Worm (Caenorhabditis elegans): ENCODE results near the gene C16D9.3.
A peak's percentile ranks its signal among the peaks of the same experiment; 100 is the strongest.

The C16D9.3 gene

DNA sequence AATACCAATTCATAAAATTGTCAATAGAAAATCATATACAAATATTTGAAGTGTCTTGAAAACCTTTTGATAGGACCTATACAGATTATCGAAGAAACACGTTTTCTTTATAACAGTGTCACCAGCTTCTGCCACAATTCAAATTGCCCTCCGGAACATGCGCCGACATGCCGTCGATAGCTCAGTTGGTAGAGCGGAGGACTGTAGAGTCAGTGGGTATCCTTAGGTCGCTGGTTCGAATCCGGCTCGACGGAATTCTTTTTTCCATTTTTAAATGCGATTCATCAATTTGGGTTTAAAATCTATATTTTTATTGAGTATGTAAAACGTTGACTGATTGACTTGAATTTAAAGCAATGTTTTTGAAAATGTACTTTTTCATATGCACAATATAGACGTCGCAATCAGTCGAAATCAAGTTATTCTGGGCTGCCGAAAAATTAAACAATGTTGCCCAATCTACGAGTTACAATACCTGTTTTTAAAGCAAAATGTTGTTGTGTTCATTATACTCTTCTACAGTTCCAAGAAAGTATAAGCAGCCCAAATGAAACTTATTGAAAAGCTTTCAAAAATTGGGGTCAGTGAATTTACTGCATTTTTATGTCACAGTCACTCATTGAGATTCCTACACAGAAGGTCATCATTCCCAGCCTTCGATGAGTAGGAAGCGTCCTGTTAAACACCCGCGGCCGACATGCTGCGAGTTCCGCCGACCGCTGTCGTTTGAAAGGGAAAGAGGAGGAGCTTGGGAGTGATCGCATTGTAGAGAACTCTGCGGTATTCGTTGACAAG is 7.7 kb upstream of the C16D9.3 start (continued):
- TF ChIP-seq hif-1 (tag; optimal IDR thresholded peaks at IDR 0.05) = no peak
- TF ChIP-seq zip-2 (tag; optimal IDR thresholded peaks at IDR 0.05) = peak; percentile 25
- no peak for TF ChIP-seq nhr-28 (tag; optimal IDR thresholded peaks at IDR 0.05)
- no peak for TF ChIP-seq zfp-2 (tag; optimal IDR thresholded peaks at IDR 0.05)
- no peak for TF ChIP-seq attf-4 (tag; optimal IDR thresholded peaks at IDR 0.05)
- no peak for TF ChIP-seq zag-1 (tag; optimal IDR thresholded peaks at IDR 0.05)
- TF ChIP-seq mdt-29 (GFP tag; IDR thresholded peaks at IDR 0.05) = peak; percentile 9; the same call in 1 of the 2 replicates
- TF ChIP-seq ztf-11 (tag; optimal IDR thresholded peaks at IDR 0.05) = no peak
- TF ChIP-seq rbr-2 (tag; optimal IDR thresholded peaks at IDR 0.05) = peak; percentile 56
- TF ChIP-seq mxl-2 (GFP tag; conservative IDR thresholded peaks at IDR 0.05) = no peak
- no peak for TF ChIP-seq sdz-12 (GFP tag; optimal IDR thresholded peaks at IDR 0.05)
- TF ChIP-seq lin-13 (GFP tag; optimal IDR thresholded peaks at IDR 0.05) = peak; percentile 72
- TF ChIP-seq nhr-41 (GFP tag; IDR thresholded peaks at IDR 0.05) = peak; percentile 46; the same call in 1 of the 2 replicates
- no peak for TF ChIP-seq set-16 (GFP tag; IDR thresholded peaks at IDR 0.05)
- peak; percentile 87 for TF ChIP-seq snpc-1.2 (GFP tag; IDR thresholded peaks at IDR 0.05)
- TF ChIP-seq dmd-6 (GFP tag; IDR thresholded peaks at IDR 0.05) = peak; percentile 41
- no peak for TF ChIP-seq daf-12 (tag; optimal IDR thresholded peaks at IDR 0.05)
- peak; percentile 54 for TF ChIP-seq nhr-111 (GFP tag; optimal IDR thresholded peaks at IDR 0.05)
- peak; percentile 48 for TF ChIP-seq hlh-30 (tag; optimal IDR thresholded peaks at IDR 0.05; ENCODE audit: insufficient read depth)
- peak; percentile 16 for TF ChIP-seq R02D3.7 (tag; optimal IDR thresholded peaks at IDR 0.05)
- TF ChIP-seq duxl-1 (tag; optimal IDR thresholded peaks at IDR 0.05; ENCODE audit: poor library complexity) = peak; percentile 80
- no peak for TF ChIP-seq lin-29 (GFP tag; IDR thresholded peaks at IDR 0.05)
- no peak for TF ChIP-seq cey-2 (tag; optimal IDR thresholded peaks at IDR 0.05; ENCODE audit: borderline replicate concordance, insufficient read depth)
- TF ChIP-seq F26F4.8 (GFP tag; conservative IDR thresholded peaks at IDR 0.05) = 0 out of 2 replicates have a peak, but pooled peaks have one; percentile 33
- peak; percentile 80 for TF ChIP-seq dve-1 (tag; optimal IDR thresholded peaks at IDR 0.05; ENCODE audit: insufficient read depth)
- no peak for TF ChIP-seq nhr-76 (tag; optimal IDR thresholded peaks at IDR 0.05)
- TF ChIP-seq F44E2.7 (GFP tag; IDR thresholded peaks at IDR 0.05) = no peak
- no peak for TF ChIP-seq skn-1 (tag; optimal IDR thresholded peaks at IDR 0.05)
- TF ChIP-seq dmd-9 (GFP tag; IDR thresholded peaks at IDR 0.05) = no peak
- no peak for TF ChIP-seq nhr-77 (tag; optimal IDR thresholded peaks at IDR 0.05)
- TF ChIP-seq pqm-1 (tag; optimal IDR thresholded peaks at IDR 0.05) = peak; percentile 31
- no peak for TF ChIP-seq lin-39 (tag; optimal IDR thresholded peaks at IDR 0.05)
- no peak for TF ChIP-seq mdl-1 (tag; optimal IDR thresholded peaks at IDR 0.05)
- TF ChIP-seq madf-9 (GFP tag; conservative IDR thresholded peaks at IDR 0.05) = no peak
- TF ChIP-seq dmd-8 (GFP tag; IDR thresholded peaks at IDR 0.05) = peak; percentile 56; the same call in 1 of the 2 replicates
- TF ChIP-seq spr-1 (tag; optimal IDR thresholded peaks at IDR 0.05) = no peak
- no peak; the same call in none of the 2 replicates for TF ChIP-seq egl-43 (GFP tag; IDR thresholded peaks at IDR 0.05)
- no peak for TF ChIP-seq unc-62 (GFP tag; optimal IDR thresholded peaks at IDR 0.05 in 1 of 2)
- TF ChIP-seq unc-62 (tag; optimal IDR thresholded peaks at IDR 0.05) = no peak
- no peak for TF ChIP-seq Y75B8A.6 (GFP tag; IDR thresholded peaks at IDR 0.05)
- peak; percentile 31 for TF ChIP-seq jun-1 (tag; optimal IDR thresholded peaks at IDR 0.05)
- TF ChIP-seq madf-5 (GFP tag; IDR thresholded peaks at IDR 0.05) = no peak
- no peak for TF ChIP-seq ztf-7 (tag; optimal IDR thresholded peaks at IDR 0.05)
- peak; percentile 83 for TF ChIP-seq Y48G9A.11 (GFP tag; IDR thresholded peaks at IDR 0.05)
- TF ChIP-seq aha-1 (tag) = peak; percentile 93
- no peak for TF ChIP-seq ceh-62 (tag; optimal IDR thresholded peaks at IDR 0.05)
- peak; percentile 97 for TF ChIP-seq ama-1 (optimal IDR thresholded peaks at IDR 0.05)
- TF ChIP-seq daf-19 (GFP tag; conservative IDR thresholded peaks at IDR 0.05) = 0 out of 2 replicates have a peak, but pooled peaks have one; percentile 65
- TF ChIP-seq lim-7 (GFP tag; IDR thresholded peaks at IDR 0.05) = 0 out of 2 replicates have a peak, but pooled peaks have one; percentile 43
- TF ChIP-seq lsy-2 (tag; optimal IDR thresholded peaks at IDR 0.05) = peak in 1 of 2 experiments; percentile 65

All from whole organism, L4 larva.